Worm (Caenorhabditis elegans) whole organism, late embryonic: Measurements from ENCODE around the gene K11H12.7.

Source experiments
- ama-1 ChIP-seq: fragments of 150-350 bp; optimal IDR thresholded peaks from 2 replicates; lab custom pipeline; 2014
- ceh-14 ChIP-seq: sonication (generic microtip); optimal IDR thresholded peaks from 2 replicates; lab custom pipeline; 2016; ENCODE audit warnings: missing genotype, missing genetic modification characterization, missing compliant biosample characterization
- ceh-18 ChIP-seq: sonication (generic microtip); optimal IDR thresholded peaks from 2 replicates; lab custom pipeline; 2016; ENCODE audit warnings: missing genetic modification characterization, missing compliant biosample characterization
- dmd-4 ChIP-seq: sonication (generic microtip); optimal IDR thresholded peaks from 2 replicates; lab custom pipeline; 2016; ENCODE audit warnings: borderline replicate concordance, missing genetic modification characterization, missing compliant biosample characterization
- dve-1 ChIP-seq: sonication (generic microtip); optimal IDR thresholded peaks from 2 replicates; lab custom pipeline; 2017; ENCODE audit warnings: antibody characterized with exemption, mild to moderate bottlenecking, missing genetic modification characterization, missing compliant biosample characterization
- nhr-11 ChIP-seq: fragments of 150-350 bp; optimal IDR thresholded peaks from 2 replicates; lab custom pipeline; 2014; ENCODE audit warnings: missing biosample characterization, missing genetic modification characterization
- pha-4 ChIP-seq: fragments of 150-350 bp; optimal IDR thresholded peaks from 2 replicates; lab custom pipeline; 2018; ENCODE audit warnings: missing biosample characterization, missing genetic modification reagents, missing genetic modification characterization
- pros-1 ChIP-seq: fragments of 150-350 bp; optimal IDR thresholded peaks from 2 replicates; lab custom pipeline; 2014; ENCODE audit warnings: missing biosample characterization, missing genetic modification reagents, missing genetic modification characterization
- rnt-1 ChIP-seq: sonication (generic microtip); optimal IDR thresholded peaks from 2 replicates; lab custom pipeline; 2016; ENCODE audit warnings: missing genetic modification characterization, missing compliant biosample characterization
- unc-55 ChIP-seq: sonication (generic microtip); optimal IDR thresholded peaks from 2 replicates; lab custom pipeline; 2017; ENCODE audit warnings: missing biosample characterization, missing genetic modification reagents, missing genetic modification characterization
- unc-86 ChIP-seq: sonication (generic microtip); optimal IDR thresholded peaks from 2 replicates; lab custom pipeline; 2016; ENCODE audit warnings: missing genetic modification characterization, missing compliant biosample characterization

DNA sequence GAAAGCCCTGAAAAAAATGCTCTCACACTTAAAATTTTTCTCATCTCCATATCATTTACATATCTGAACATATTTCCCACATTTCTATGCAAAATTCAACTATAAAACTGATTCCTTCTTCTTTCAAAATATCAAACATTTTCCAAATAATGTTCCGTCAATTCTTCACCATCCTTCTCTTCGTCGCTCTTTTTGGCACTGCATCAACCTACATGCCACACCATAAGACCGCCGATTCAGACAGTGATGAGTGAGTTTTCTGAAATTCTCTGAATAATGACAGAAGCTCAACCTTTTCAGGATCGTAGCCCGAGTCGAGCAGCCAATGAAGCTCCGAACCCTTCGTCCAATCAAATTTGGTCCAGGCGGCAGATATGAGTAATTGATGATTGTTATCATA, 11.0 kb downstream of the K11H12.7 start, which contains the start of gene K11H12.5:
- TF ChIP-seq ceh-18 (no peak), unc-86 (tag; lab: Kevin White, UChicago) (no peak), ama-1 (lab: Kevin White, UChicago) (no peak), rnt-1 (tag; lab: Kevin White, UChicago) (no peak), nhr-11 (tag; lab: Kevin White, UChicago) (no peak), pha-4 (tag; lab: Kevin White, UChicago) (no peak), dmd-4 (tag; lab: Kevin White, UChicago) (no peak), dve-1 (no peak), pros-1 (tag; lab: Kevin White, UChicago) (no peak), ceh-14 (tag; lab: Kevin White, UChicago) (no peak), unc-55 (GFP tag; lab: Kevin White, UChicago) (no peak)
